Worm (Caenorhabditis elegans): Measurements from ENCODE around the gene ttr-53.

DNA sequence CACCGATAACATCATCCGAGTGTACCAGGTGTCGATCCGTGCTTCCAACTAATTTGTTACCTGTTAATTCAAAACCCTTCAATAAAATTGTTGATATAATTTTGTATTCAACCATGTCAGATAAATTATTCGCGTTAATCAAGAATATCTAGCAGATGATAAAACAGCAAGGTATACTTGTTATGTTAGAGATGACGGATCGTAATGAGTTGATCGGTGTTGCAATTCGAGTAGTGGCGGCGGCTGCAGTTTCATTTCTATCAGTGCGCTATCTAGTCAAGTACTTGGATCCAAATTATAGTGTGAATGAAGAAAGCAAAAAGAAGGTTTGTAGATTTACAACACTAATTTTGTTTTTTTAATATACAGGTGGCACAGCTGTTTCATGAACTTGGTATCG, 19.9 kb downstream of the ttr-53 start, which contains the start of gene mspn-1:
- no peak for TF ChIP-seq T22C8.4 (GFP tag; IDR thresholded peaks at IDR 0.05)
- no peak for TF ChIP-seq ztf-29 (GFP tag; IDR thresholded peaks at IDR 0.05)
- no peak for TF ChIP-seq ref-1 (GFP tag; conservative IDR thresholded peaks at IDR 0.05)
- TF ChIP-seq flt-1 (GFP tag; IDR thresholded peaks at IDR 0.05) = no peak
- TF ChIP-seq cog-1 (tag; optimal IDR thresholded peaks at IDR 0.05) = no peak

All from whole organism, midembryonic.